Fruit fly (Drosophila melanogaster) whole organism, pupa: ENCODE measurements around the gene Doc2.

Experiments used
- CG10348 ChIP-seq: fragments of 200-800 bp; sonication (Bioruptor generic); IDR thresholded peaks from 2 replicates; pipeline ENCODE4 v1.3.6; 2022; ENCODE audit warnings: missing biosample characterization, missing genetic modification characterization
- CG12605 ChIP-seq: fragments of 200-800 bp; sonication (Bioruptor generic); IDR thresholded peaks from 2 replicates; pipeline ENCODE4 v1.3.6; 2022; ENCODE audit warnings: missing biosample characterization, missing genetic modification characterization
- CG13204 ChIP-seq: fragments of 200-800 bp; sonication (Bioruptor generic); optimal IDR thresholded peaks from 2 replicates; lab custom pipeline; 2018; ENCODE audit warnings: missing biosample characterization, mild to moderate bottlenecking, missing genetic modification characterization, moderate library complexity
- CG14655 ChIP-seq: fragments of 200-800 bp; sonication (Bioruptor generic); optimal IDR thresholded peaks from 3 replicates; lab custom pipeline; 2017; ENCODE audit warnings: mild to moderate bottlenecking, missing biosample characterization, missing genetic modification reagents, missing genetic modification characterization
- CG15710 ChIP-seq: fragments of 200-800 bp; sonication (Bioruptor generic); optimal IDR thresholded peaks from 2 replicates; lab custom pipeline; 2018; ENCODE audit warnings: missing biosample characterization, mild to moderate bottlenecking, missing genetic modification characterization, moderate library complexity
- CG17806 ChIP-seq: fragments of 200-800 bp; sonication (Bioruptor generic); optimal IDR thresholded peaks from 2 replicates; lab custom pipeline; 2018; ENCODE audit warnings: missing biosample characterization, mild to moderate bottlenecking, missing genetic modification characterization, moderate library complexity
- CG32121 ChIP-seq: fragments of 200-800 bp; sonication (Bioruptor generic); IDR thresholded peaks from 2 replicates; pipeline ENCODE4 v1.3.6; 2022; ENCODE audit warnings: missing biosample characterization, missing genetic modification characterization
- CG34367 ChIP-seq: fragments of 200-800 bp; sonication (Bioruptor generic); optimal IDR thresholded peaks from 2 replicates; lab custom pipeline; 2018; ENCODE audit warnings: missing biosample characterization, mild to moderate bottlenecking, missing genetic modification characterization
- CG4496 ChIP-seq: fragments of 200-800 bp; sonication (Bioruptor generic); IDR thresholded peaks from 3 replicates; pipeline ENCODE4 v1.3.6; 2022; ENCODE audit warnings: missing biosample characterization, missing genetic modification characterization
- CG8159 ChIP-seq: fragments of 200-800 bp; sonication (Bioruptor generic); optimal IDR thresholded peaks from 3 replicates; lab custom pipeline; 2018; ENCODE audit warnings: missing biosample characterization, mild to moderate bottlenecking, missing genetic modification characterization, moderate library complexity
- CG8301 ChIP-seq: fragments of 200-800 bp; sonication (Bioruptor generic); optimal IDR thresholded peaks from 2 replicates; lab custom pipeline; 2018; ENCODE audit warnings: missing biosample characterization, mild to moderate bottlenecking, missing genetic modification characterization
- CG9948 ChIP-seq: fragments of 200-800 bp; sonication (Bioruptor generic); optimal IDR thresholded peaks from 2 replicates; lab custom pipeline; 2018; ENCODE audit warnings: missing biosample characterization, mild to moderate bottlenecking, missing genetic modification characterization, moderate library complexity
- D1 ChIP-seq: fragments of 200-800 bp; sonication (Bioruptor generic); optimal IDR thresholded peaks from 2 replicates; lab custom pipeline; 2018; ENCODE audit warnings: missing biosample characterization, mild to moderate bottlenecking, missing genetic modification characterization, moderate library complexity
- EcR ChIP-seq: fragments of 200-800 bp; sonication (Bioruptor generic); optimal IDR thresholded peaks from 3 replicates; lab custom pipeline; 2019; ENCODE audit warnings: missing biosample characterization, missing genetic modification characterization, mild to moderate bottlenecking, moderate library complexity, missing genetic modification reagents
- Ets98B ChIP-seq: fragments of 200-800 bp; sonication (Bioruptor generic); IDR thresholded peaks from 2 replicates; pipeline ENCODE4 v1.3.6; 2022; ENCODE audit warnings: missing biosample characterization, missing genetic modification characterization
- Pif1A ChIP-seq: fragments of 200-800 bp; sonication (Bioruptor generic); optimal IDR thresholded peaks from 3 replicates; lab custom pipeline; 2016; ENCODE audit warnings: missing biosample characterization, missing genetic modification characterization
- Pif1B ChIP-seq: fragments of 200-800 bp; sonication (Bioruptor generic); optimal IDR thresholded peaks from 3 replicates; lab custom pipeline; 2016; ENCODE audit warnings: missing biosample characterization, missing genetic modification characterization
- Snoo ChIP-seq: fragments of 200-800 bp; sonication (Bioruptor generic); optimal IDR thresholded peaks from 3 replicates; lab custom pipeline; 2017; ENCODE audit warnings: missing biosample characterization, mild to moderate bottlenecking, missing genetic modification characterization, inconsistent platforms
- fd96Ca ChIP-seq: fragments of 200-800 bp; sonication (Bioruptor generic); IDR thresholded peaks from 3 replicates; pipeline ENCODE4 v1.3.6; 2022; ENCODE audit warnings: missing biosample characterization, missing genetic modification characterization
- gl ChIP-seq: fragments of 200-800 bp; sonication (Bioruptor generic); optimal IDR thresholded peaks from 2 replicates; lab custom pipeline; 2018; ENCODE audit warnings: missing biosample characterization, mild to moderate bottlenecking, missing genetic modification characterization
- rn ChIP-seq: fragments of 200-800 bp; sonication (Bioruptor generic); IDR thresholded peaks from 2 replicates; pipeline ENCODE4 v1.3.6; 2022; ENCODE audit warnings: missing biosample characterization, missing genetic modification characterization

Gene Doc2

DNA sequence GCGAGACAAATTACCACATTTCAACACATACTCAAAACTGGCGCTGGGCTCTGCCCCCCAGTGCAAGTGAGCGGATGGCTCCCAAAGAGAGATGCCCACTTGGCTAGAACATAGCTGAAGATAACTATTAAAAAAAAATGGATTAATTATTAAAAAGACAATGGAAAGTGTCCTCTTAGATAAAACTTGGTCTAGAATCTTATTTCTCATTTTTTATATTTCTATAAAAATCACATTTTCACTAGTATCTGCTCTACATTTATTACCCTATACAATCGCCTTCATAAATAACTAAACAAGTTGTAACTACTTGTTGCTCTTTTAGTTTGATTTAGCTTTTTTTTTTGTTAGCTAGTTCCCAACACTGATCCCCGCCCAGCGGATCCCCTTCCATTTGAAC is 13.8 kb upstream of the Doc2 start:
- TF ChIP-seq CG9948 (tag; lab: Kevin White, UChicago), result peak; percentile 22
- TF ChIP-seq CG4496 (GFP tag; lab: Robert Waterston, UW), result no peak
- TF ChIP-seq CG15710 (tag; lab: Kevin White, UChicago), result peak; percentile 8
- TF ChIP-seq CG14655 (GFP tag; lab: Kevin White, UChicago), result peak; percentile 0
- TF ChIP-seq CG8159 (tag; lab: Kevin White, UChicago), result peak; percentile 34
- no peak for TF ChIP-seq gl
- peak; percentile 8 for TF ChIP-seq CG17806 (tag; lab: Kevin White, UChicago)

DNA sequence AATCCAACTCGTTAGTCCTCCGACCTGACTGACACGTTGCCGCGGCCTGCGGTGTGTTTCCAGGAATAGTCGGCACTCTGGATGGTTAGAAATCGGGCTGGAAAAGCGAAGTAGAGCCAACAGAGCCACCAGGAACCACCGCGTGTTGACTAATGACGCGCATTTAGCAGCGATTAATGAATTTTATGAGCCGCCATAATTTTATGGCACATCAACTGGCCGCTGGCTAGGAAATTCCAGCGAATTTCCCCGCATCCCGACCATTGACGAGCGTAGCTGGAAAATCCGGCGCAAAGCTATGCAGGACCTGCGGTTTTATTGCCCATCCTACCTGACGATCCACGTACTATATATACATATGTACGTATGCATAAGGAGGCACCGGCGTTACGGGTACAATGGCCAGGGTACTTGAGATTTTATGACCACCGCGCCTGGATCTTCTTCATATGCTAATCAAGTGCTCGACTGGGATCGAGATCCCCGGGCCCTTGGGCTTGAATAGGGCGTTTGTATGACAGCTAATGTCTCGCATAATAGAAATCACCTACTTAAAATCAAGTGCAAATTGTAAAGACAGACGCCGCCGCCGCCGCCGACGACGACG is 10.2 kb upstream of the Doc2 start:
- no peak for TF ChIP-seq CG4496 (GFP tag; lab: Robert Waterston, UW)
- TF ChIP-seq CG15710 (tag; lab: Kevin White, UChicago), result no peak
- TF ChIP-seq CG10348, result no peak
- TF ChIP-seq fd96Ca (GFP tag; lab: Robert Waterston, UW), result no peak
- TF ChIP-seq EcR (GFP tag; lab: Kevin White, UChicago), result no peak
- no peak for TF ChIP-seq CG34367 (tag; lab: Kevin White, UChicago)
- TF ChIP-seq CG13204 (GFP tag; lab: Kevin White, UChicago), result no peak
- TF ChIP-seq CG8159 (tag; lab: Kevin White, UChicago), result no peak
- TF ChIP-seq CG32121, result no peak
- no peak for TF ChIP-seq Snoo (tag; lab: Kevin White, UChicago)
- no peak for TF ChIP-seq CG9948 (tag; lab: Kevin White, UChicago)
- no peak for TF ChIP-seq CG14655 (GFP tag; lab: Kevin White, UChicago)
- TF ChIP-seq Ets98B, result no peak
- TF ChIP-seq CG8301 (tag; lab: Kevin White, UChicago), result no peak
- no peak for TF ChIP-seq gl
- TF ChIP-seq rn (GFP tag; lab: Robert Waterston, UW), result no peak
- no peak for TF ChIP-seq Pif1B

DNA sequence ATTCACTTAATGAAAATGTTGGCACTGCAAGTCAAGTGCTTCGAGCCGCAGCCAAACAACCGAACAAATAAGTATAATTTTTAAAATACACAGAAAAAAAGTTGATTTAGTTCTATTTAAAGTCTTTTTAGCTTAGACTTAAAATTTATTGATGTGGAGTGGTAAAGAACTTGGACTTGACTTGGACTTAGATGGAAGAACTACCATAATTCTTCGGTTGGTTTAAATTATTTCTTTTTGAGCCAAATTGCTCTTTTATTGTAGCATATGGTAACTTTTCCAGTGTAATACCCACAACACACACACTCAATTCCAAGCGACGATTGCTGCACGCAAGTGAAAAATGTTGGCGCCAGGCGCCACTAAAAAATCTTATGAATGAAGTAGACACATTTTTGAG is 9.0 kb upstream of the Doc2 start:
- no peak for TF ChIP-seq Ets98B
- no peak for TF ChIP-seq CG8301 (tag; lab: Kevin White, UChicago)
- TF ChIP-seq Pif1B, result no peak
- TF ChIP-seq EcR (GFP tag; lab: Kevin White, UChicago), result no peak
- no peak for TF ChIP-seq CG34367 (tag; lab: Kevin White, UChicago)
- no peak for TF ChIP-seq gl
- no peak for TF ChIP-seq CG10348
- no peak for TF ChIP-seq CG15710 (tag; lab: Kevin White, UChicago)
- no peak for TF ChIP-seq Snoo (tag; lab: Kevin White, UChicago)
- TF ChIP-seq CG14655 (GFP tag; lab: Kevin White, UChicago), result no peak
- no peak for TF ChIP-seq Pif1A (GFP tag; lab: Kevin White, UChicago)
- TF ChIP-seq rn (GFP tag; lab: Robert Waterston, UW), result no peak
- TF ChIP-seq CG32121, result no peak
- no peak for TF ChIP-seq CG8159 (tag; lab: Kevin White, UChicago)
- TF ChIP-seq CG17806 (tag; lab: Kevin White, UChicago), result no peak
- no peak for TF ChIP-seq fd96Ca (GFP tag; lab: Robert Waterston, UW)
- no peak for TF ChIP-seq CG13204 (GFP tag; lab: Kevin White, UChicago)
- no peak for TF ChIP-seq D1 (tag; lab: Kevin White, UChicago)
- no peak for TF ChIP-seq CG4496 (GFP tag; lab: Robert Waterston, UW)
- TF ChIP-seq CG12605 (GFP tag; lab: Robert Waterston, UW), result no peak
- TF ChIP-seq, all 21 proteins: peak for 0

DNA sequence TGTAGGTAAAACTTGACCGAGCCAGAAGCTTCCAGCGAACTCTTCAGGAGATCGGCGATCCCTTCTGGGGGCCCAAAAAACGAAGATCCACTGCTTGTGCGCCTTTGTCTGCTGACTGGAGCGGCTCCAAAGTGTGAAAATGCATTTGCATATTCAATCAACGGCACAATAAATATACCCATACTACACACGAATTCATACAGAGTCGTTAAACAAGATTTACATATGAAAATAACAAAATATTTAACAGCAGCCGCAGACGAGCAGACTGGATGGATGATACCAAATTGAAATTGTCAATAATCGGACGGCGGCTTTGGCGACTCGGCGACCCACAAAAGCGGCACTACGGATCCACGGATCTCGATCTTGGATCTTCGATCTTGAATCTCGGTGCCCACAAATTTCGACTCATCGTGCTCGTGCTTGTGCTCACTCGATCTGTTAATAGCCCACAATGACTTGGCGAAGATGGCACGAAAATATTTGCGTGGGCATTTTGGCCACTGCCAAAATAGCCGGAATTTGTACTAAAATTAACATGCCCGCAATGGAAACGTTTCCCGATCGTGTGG is 8.2 kb upstream of the Doc2 start:
- TF ChIP-seq CG8301 (tag; lab: Kevin White, UChicago), result no peak
- TF ChIP-seq CG10348, result no peak
- no peak for TF ChIP-seq CG9948 (tag; lab: Kevin White, UChicago)
- no peak for TF ChIP-seq gl
- no peak for TF ChIP-seq Ets98B
- no peak for TF ChIP-seq CG34367 (tag; lab: Kevin White, UChicago)
- TF ChIP-seq EcR (GFP tag; lab: Kevin White, UChicago), result no peak
- no peak for TF ChIP-seq D1 (tag; lab: Kevin White, UChicago)
- TF ChIP-seq fd96Ca (GFP tag; lab: Robert Waterston, UW), result no peak

DNA sequence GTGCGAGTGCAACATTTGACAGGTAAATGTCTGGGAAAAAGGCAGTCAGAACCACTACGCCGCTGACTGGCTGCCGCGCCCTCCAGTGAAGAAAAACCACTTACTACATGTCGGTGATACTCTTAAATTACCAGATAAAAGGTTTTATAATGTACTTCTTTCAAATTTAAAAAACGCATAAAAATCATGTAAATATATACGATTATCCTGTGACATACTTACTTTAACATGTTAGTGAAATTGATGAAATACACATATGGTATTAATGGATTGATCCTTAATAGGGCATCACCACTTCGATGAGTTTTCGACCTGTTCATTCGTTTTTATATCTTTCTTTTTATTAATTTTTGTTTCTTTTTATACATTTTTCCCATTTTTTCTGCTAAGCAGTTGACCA is 7.5 kb upstream of the Doc2 start:
- TF ChIP-seq CG10348, result no peak
- no peak for TF ChIP-seq EcR (GFP tag; lab: Kevin White, UChicago)
- no peak for TF ChIP-seq CG15710 (tag; lab: Kevin White, UChicago)
- TF ChIP-seq CG13204 (GFP tag; lab: Kevin White, UChicago), result no peak
- no peak for TF ChIP-seq CG12605 (GFP tag; lab: Robert Waterston, UW)
- no peak for TF ChIP-seq D1 (tag; lab: Kevin White, UChicago)
- TF ChIP-seq rn (GFP tag; lab: Robert Waterston, UW), result no peak
- no peak for TF ChIP-seq fd96Ca (GFP tag; lab: Robert Waterston, UW)
- no peak for TF ChIP-seq CG17806 (tag; lab: Kevin White, UChicago)
- TF ChIP-seq CG8301 (tag; lab: Kevin White, UChicago), result no peak
- no peak for TF ChIP-seq CG32121
- no peak for TF ChIP-seq Ets98B
- no peak for TF ChIP-seq gl
- TF ChIP-seq Pif1B, result no peak
- no peak for TF ChIP-seq CG8159 (tag; lab: Kevin White, UChicago)
- TF ChIP-seq CG14655 (GFP tag; lab: Kevin White, UChicago), result no peak
- TF ChIP-seq Snoo (tag; lab: Kevin White, UChicago), result no peak
- no peak for TF ChIP-seq CG4496 (GFP tag; lab: Robert Waterston, UW)
- no peak for TF ChIP-seq CG9948 (tag; lab: Kevin White, UChicago)
- TF ChIP-seq Pif1A (GFP tag; lab: Kevin White, UChicago), result no peak
